Worm (Caenorhabditis elegans) whole organism, L3 larva: ENCODE measurements around the gene C14B9.10.

Source experiments
- R02D3.7 ChIP-seq: fragments of 150-350 bp; optimal IDR thresholded peaks from 2 replicates; lab custom pipeline; 2014; ENCODE audit warnings: missing biosample characterization, missing genetic modification characterization
- aly-2 ChIP-seq: fragments of 150-350 bp; optimal IDR thresholded peaks from 2 replicates; lab custom pipeline; 2014; ENCODE audit warnings: missing biosample characterization, missing genetic modification characterization
- ceh-16 ChIP-seq: sonication (generic microtip); optimal IDR thresholded peaks from 2 replicates; lab custom pipeline; 2017; ENCODE audit warnings: missing biosample characterization, missing genetic modification characterization
- ceh-28 ChIP-seq: fragments of 150-350 bp; optimal IDR thresholded peaks from 2 replicates; lab custom pipeline; 2014; ENCODE audit warnings: missing biosample characterization, missing genetic modification reagents, missing genetic modification characterization
- ceh-82 ChIP-seq: fragments of 150-350 bp; optimal IDR thresholded peaks from 2 replicates; lab custom pipeline; 2014; ENCODE audit warnings: missing biosample characterization, missing genetic modification characterization
- daf-12 ChIP-seq: fragments of 150-350 bp; optimal IDR thresholded peaks from 2 replicates; lab custom pipeline; 2014; ENCODE audit warnings: missing biosample characterization, missing genetic modification reagents, missing genetic modification characterization
- egl-27 ChIP-seq: sonication (generic microtip); optimal IDR thresholded peaks from 4 replicates; lab custom pipeline; 2017; ENCODE audit warnings: missing biosample characterization, missing genetic modification reagents, missing genetic modification characterization
- elt-1 ChIP-seq: fragments of 150-350 bp; optimal IDR thresholded peaks from 2 replicates; lab custom pipeline; 2014; ENCODE audit warnings: missing biosample characterization, missing genetic modification characterization
- elt-2 ChIP-seq: sonication (generic microtip); optimal IDR thresholded peaks from 2 replicates; lab custom pipeline; 2016; ENCODE audit warnings: missing genetic modification reagents, mild to moderate bottlenecking, missing genetic modification characterization, missing compliant biosample characterization
- eor-1 ChIP-seq, 2 experiments: fragments of 150-350 bp; optimal IDR thresholded peaks; 2 replicates each; lab custom pipeline; 2014 to 2018; ENCODE audit warnings: missing biosample characterization in 2 of 2, missing genetic modification characterization in 2 of 2
- fkh-10 ChIP-seq: sonication (generic microtip); optimal IDR thresholded peaks from 2 replicates; lab custom pipeline; 2017; ENCODE audit warnings: missing biosample characterization, missing genetic modification reagents, missing genetic modification characterization
- fkh-2 ChIP-seq: fragments of 150-350 bp; optimal IDR thresholded peaks from 2 replicates; lab custom pipeline; 2014; ENCODE audit warnings: missing biosample characterization, missing genetic modification reagents, missing genetic modification characterization
- fos-1 ChIP-seq: fragments of 150-350 bp; optimal IDR thresholded peaks from 2 replicates; lab custom pipeline; 2014; ENCODE audit warnings: missing biosample characterization, missing genetic modification characterization
- jun-1 ChIP-seq: fragments of 150-350 bp; optimal IDR thresholded peaks from 2 replicates; lab custom pipeline; 2014; ENCODE audit warnings: missing biosample characterization, missing genetic modification reagents, missing genetic modification characterization
- lin-15B ChIP-seq: fragments of 150-350 bp; optimal IDR thresholded peaks from 2 replicates; lab custom pipeline; 2014; ENCODE audit warnings: missing biosample characterization, missing genetic modification characterization
- lin-39 ChIP-seq: fragments of 150-350 bp; optimal IDR thresholded peaks from 2 replicates; lab custom pipeline; 2018; ENCODE audit warnings: missing biosample characterization, missing genetic modification reagents, missing genetic modification characterization
- lsy-12 ChIP-seq: sonication (generic microtip); optimal IDR thresholded peaks from 2 replicates; lab custom pipeline; 2016; ENCODE audit warnings: mild to moderate bottlenecking, missing genetic modification characterization, missing compliant biosample characterization
- nfya-1 ChIP-seq: sonication (generic microtip); optimal IDR thresholded peaks from 2 replicates; lab custom pipeline; 2017; ENCODE audit warnings: missing genetic modification characterization, mild to moderate bottlenecking, missing compliant biosample characterization, antibody characterized with exemption, moderate library complexity; ENCODE audit not compliant: insufficient read depth
- nhr-11 ChIP-seq: fragments of 150-350 bp; optimal IDR thresholded peaks from 2 replicates; lab custom pipeline; 2014; ENCODE audit warnings: missing biosample characterization, missing genetic modification characterization
- nhr-12 ChIP-seq: fragments of 150-350 bp; optimal IDR thresholded peaks from 2 replicates; lab custom pipeline; 2014; ENCODE audit warnings: missing biosample characterization, missing genetic modification characterization
- nhr-23 ChIP-seq: fragments of 150-350 bp; optimal IDR thresholded peaks from 2 replicates; lab custom pipeline; 2014; ENCODE audit warnings: missing biosample characterization, missing genetic modification reagents, missing genetic modification characterization
- nhr-237 ChIP-seq: fragments of 150-350 bp; optimal IDR thresholded peaks from 2 replicates; lab custom pipeline; 2014; ENCODE audit warnings: missing biosample characterization, missing genetic modification characterization
- nhr-25 ChIP-seq: sonication (generic microtip); optimal IDR thresholded peaks from 2 replicates; lab custom pipeline; 2017; ENCODE audit warnings: missing biosample characterization, missing genetic modification characterization
- nhr-28 ChIP-seq: fragments of 150-350 bp; optimal IDR thresholded peaks from 2 replicates; lab custom pipeline; 2014; ENCODE audit warnings: missing biosample characterization, missing genetic modification characterization
- nhr-43 ChIP-seq: sonication (generic microtip); optimal IDR thresholded peaks from 2 replicates; lab custom pipeline; 2016; ENCODE audit warnings: mild to moderate bottlenecking, missing genetic modification characterization, missing compliant biosample characterization; ENCODE audit not compliant: poor library complexity, severe bottlenecking
- nhr-67 ChIP-seq: fragments of 150-350 bp; optimal IDR thresholded peaks from 2 replicates; lab custom pipeline; 2014; ENCODE audit warnings: missing biosample characterization, missing genetic modification characterization
- nhr-76 ChIP-seq: fragments of 150-350 bp; sonication (generic microtip); optimal IDR thresholded peaks from 5 replicates; lab custom pipeline; 2014; ENCODE audit warnings: missing biosample characterization, missing genetic modification characterization
- pha-4 ChIP-seq: fragments of 150-350 bp; optimal IDR thresholded peaks from 2 replicates; lab custom pipeline; 2014; ENCODE audit warnings: missing biosample characterization, missing genetic modification reagents, missing genetic modification characterization
- skn-1 ChIP-seq: fragments of 150-350 bp; optimal IDR thresholded peaks from 2 replicates; lab custom pipeline; 2014; ENCODE audit warnings: missing biosample characterization, missing genetic modification characterization
- snpc-4 ChIP-seq: fragments of 150-350 bp; optimal IDR thresholded peaks from 2 replicates; lab custom pipeline; 2014; ENCODE audit warnings: missing biosample characterization, missing genetic modification characterization
- unc-39 ChIP-seq: sonication (generic microtip); optimal IDR thresholded peaks from 4 replicates; lab custom pipeline; 2017; ENCODE audit warnings: missing biosample characterization, missing genetic modification characterization
- unc-62 ChIP-seq: fragments of 150-350 bp; sonication (generic microtip); optimal IDR thresholded peaks from 4 replicates; lab custom pipeline; 2014; ENCODE audit warnings: missing biosample characterization, missing genetic modification reagents, missing genetic modification characterization
- ztf-11 ChIP-seq: fragments of 150-350 bp; optimal IDR thresholded peaks from 2 replicates; lab custom pipeline; 2014; ENCODE audit warnings: missing biosample characterization, missing genetic modification characterization

Gene C14B9.10

DNA sequence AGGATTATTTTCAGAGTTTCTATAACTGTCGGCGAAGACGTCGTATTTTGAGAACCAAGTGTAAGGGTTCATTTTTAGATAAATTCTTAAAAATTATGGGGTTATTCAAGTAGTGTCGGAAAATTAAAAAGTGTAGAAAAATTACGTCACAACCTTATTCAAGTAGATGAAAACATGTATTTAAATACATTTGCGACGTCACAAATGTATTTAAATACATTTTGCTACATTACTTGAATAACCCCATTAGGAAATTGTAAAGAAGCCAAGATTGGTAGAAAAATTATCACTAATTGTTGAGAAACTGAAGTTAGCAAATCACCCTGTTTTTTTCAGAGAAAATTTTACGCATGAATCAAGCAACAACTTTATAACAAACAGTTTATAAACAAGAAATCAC is 1.5 kb upstream of the C14B9.10 start:
- TF ChIP-seq ceh-82 (tag; lab: Kevin White, UChicago) = no peak
- TF ChIP-seq skn-1 (tag; lab: Kevin White, UChicago) = no peak
- no peak for TF ChIP-seq lin-15B (tag; lab: Kevin White, UChicago)
- no peak for TF ChIP-seq daf-12 (tag; lab: Kevin White, UChicago)
- no peak for TF ChIP-seq R02D3.7 (tag; lab: Kevin White, UChicago)
- TF ChIP-seq, all 47 proteins: peak for 0

DNA sequence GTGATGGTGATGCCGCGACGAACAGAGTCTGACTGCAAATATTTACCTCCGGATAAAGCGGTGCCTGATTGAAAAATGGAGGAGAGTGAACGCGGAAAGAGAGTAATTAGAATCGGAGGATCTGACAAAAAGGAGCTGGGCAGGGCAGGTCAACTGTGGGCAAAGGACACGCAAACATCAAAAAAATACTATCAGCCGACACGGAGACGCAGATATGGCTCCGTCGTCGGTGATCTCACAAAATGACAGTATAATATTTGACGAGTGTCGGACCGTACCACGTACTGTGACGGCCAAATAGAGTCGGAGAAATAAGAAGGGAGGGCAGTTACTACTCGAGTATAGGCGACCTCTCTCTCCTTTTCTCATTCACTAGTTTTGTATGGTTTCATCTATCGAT is 1.8 kb downstream of the C14B9.10 start:
- no peak for TF ChIP-seq ceh-28
- no peak for TF ChIP-seq nhr-25 (tag; lab: Kevin White, UChicago)
- peak; percentile 85 for TF ChIP-seq pha-4 (tag; lab: Kevin White, UChicago)

DNA sequence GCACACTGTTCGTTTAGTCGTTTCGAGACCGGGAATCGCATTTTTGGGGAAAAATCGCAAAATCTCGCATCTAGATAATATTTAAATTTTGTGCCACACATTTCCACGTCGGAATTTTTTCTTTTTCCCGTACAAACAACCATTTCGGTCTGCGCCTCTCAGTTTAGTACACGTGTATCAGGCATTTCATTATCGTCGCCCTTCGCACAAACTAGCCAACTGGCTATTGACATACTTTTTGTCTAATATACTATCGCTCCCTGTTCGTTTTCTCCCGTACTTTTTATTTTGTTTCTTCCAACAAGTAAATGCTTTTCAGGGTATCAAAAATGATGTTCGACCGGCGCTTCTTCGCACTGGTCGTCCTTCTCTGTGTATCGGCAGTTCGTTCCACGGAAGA is 2.7 kb downstream of the C14B9.10 start, which contains the start of gene C14B9.2:
C14B9.2 (plus strand) TSS at position 320 of the 400 bp plus-strand sequence.
- TF ChIP-seq elt-2 = peak; percentile 20
- TF ChIP-seq pha-4 (tag; lab: Kevin White, UChicago) = peak; percentile 76
- no peak for TF ChIP-seq nhr-12 (tag; lab: Kevin White, UChicago)

DNA sequence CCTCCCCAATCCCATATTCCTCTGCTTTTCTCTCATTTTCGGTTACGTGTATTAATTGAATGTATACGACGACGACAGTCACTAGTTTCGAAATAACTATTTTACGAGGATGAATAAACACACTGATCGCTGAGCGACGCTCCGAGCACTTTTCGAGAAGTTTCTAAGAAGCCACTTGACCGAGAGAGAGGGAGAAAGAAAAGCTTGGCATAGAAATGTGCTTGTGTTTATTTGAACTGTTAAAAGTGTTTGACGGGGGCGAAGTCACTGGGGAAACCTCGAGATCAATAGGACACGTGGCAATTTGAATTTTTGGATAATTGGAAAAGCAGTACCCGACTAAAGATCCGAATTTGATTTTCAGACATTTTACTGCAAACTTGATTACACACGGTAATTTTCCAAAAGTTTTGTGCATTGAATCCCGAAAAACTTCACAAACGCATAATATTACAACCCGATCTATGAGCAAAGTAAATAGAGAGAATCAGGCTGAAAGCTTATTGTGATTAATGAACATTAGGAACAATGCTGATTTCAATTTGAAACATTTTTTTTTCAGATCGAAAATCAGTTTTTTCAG is 6.0 kb downstream of the C14B9.10 start:
- TF ChIP-seq pha-4 (tag; lab: Kevin White, UChicago) = peak; percentile 82
- TF ChIP-seq elt-2 = peak; percentile 16
- TF ChIP-seq ceh-28 = peak; percentile 2
- TF ChIP-seq fkh-10 (GFP tag; lab: Kevin White, UChicago) = no peak
- TF ChIP-seq aly-2 = peak; percentile 80
- TF ChIP-seq unc-62 (GFP tag; lab: Kevin White, UChicago) = no peak
- TF ChIP-seq nhr-25 (tag; lab: Kevin White, UChicago) = no peak
- no peak for TF ChIP-seq nhr-76
- no peak for TF ChIP-seq nhr-23 (tag; lab: Kevin White, UChicago)
- TF ChIP-seq, all 47 proteins: peak for 4

DNA sequence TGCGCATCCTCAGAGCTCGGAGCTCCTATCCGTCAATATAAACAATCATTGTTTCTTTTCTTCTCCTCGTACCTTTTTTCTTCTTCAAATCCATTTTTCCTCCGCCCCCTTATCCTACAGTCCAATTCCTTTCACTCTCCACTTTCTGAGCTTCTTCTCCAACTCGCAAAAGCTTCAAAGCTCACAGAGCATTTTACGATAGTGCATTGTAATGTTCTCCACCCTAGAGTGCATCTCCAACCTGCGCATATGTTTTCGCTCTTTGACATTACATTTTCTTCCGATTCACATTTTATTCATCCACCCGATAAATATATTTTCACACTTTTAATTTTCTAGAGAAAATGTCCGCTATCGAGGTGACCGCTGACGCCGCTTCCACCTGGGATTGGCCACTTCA is 7.1 kb downstream of the C14B9.10 start, which contains the start of gene hsp-12.2:
hsp-12.2 (plus strand) TSS at position 301 of the 400 bp plus-strand sequence.
- TF ChIP-seq jun-1 (tag; lab: Kevin White, UChicago) = no peak
- TF ChIP-seq fos-1 = no peak
- TF ChIP-seq pha-4 (tag; lab: Kevin White, UChicago) = peak; percentile 49
- TF ChIP-seq, all 47 proteins: peak for 1

DNA sequence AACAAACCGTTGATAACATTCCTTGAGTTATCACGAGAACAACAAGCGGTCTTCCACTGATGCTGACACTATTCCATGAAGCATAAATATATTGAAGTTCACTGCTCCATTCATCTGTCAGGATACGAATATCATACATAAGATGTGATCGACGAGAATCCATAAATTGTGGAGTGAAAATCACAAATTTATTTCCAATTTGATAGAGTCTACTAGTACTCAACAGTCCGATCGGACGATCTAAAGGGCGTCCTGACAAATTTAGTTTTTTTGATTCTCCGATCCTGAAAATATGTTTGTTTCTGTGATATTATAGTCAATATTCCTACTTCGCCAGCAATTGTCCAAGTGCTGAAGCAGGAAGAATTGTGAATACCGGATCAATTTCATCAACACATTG is 11.6 kb downstream of the C14B9.10 start:
- TF ChIP-seq ztf-11 (no peak), ceh-82 (tag; lab: Kevin White, UChicago) (no peak), ceh-16 (tag; lab: Kevin White, UChicago) (no peak), nhr-237 (tag; lab: Kevin White, UChicago) (no peak), nhr-11 (tag; lab: Kevin White, UChicago) (no peak), lsy-12 (no peak), egl-27 (tag; lab: Kevin White, UChicago) (no peak), unc-62 (GFP tag; lab: Kevin White, UChicago) (no peak), snpc-4 (tag; lab: Kevin White, UChicago) (no peak), elt-1 (tag; lab: Kevin White, UChicago) (no peak), nfya-1 (no peak), nhr-28 (no peak), elt-2 (no peak), nhr-12 (tag; lab: Kevin White, UChicago) (no peak), nhr-76 (no peak), fkh-10 (GFP tag; lab: Kevin White, UChicago) (no peak), nhr-67 (tag; lab: Kevin White, UChicago) (no peak)

DNA sequence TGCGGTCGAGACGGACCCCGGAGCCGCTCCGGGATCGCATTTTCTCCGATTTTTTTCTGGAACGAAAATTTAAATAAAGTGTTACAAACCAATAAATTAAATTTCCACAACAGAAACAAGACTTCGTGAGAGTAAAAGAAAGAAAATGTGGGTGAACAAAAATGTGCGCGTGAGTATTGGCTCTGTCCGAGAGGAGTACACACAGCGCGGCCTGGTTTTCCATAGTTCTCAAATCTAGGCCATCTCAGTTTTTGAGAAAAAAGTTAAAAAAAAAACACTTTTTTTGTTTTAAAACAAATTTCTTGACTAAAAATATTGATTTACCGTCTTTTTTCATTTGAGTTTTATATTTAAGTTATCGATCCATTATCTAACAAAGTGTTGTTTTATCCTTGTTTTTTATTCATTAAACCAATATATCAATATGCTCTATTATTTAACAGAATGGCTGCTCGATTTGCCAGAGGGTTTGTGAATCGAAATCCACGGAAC is 14.0 kb downstream of the C14B9.10 start, which contains the start of the genes C14B9.8 and mrpl-18:
C14B9.8 (minus strand) TSS at position 56 of the 492 bp plus-strand sequence.
mrpl-18 (plus strand) TSS at position 442 of the 492 bp plus-strand sequence.
- no peak for TF ChIP-seq ceh-16 (tag; lab: Kevin White, UChicago)
- peak; percentile 30 for TF ChIP-seq lin-39 (tag; lab: Kevin White, UChicago)
- peak; percentile 32 for TF ChIP-seq skn-1 (tag; lab: Kevin White, UChicago)
- TF ChIP-seq nhr-43 (tag; lab: Kevin White, UChicago) = peak; percentile 73
- TF ChIP-seq unc-62 (GFP tag; lab: Kevin White, UChicago) = no peak
- no peak for TF ChIP-seq nhr-11 (tag; lab: Kevin White, UChicago)
- peak; percentile 6 for TF ChIP-seq ceh-82 (tag; lab: Kevin White, UChicago)
- no peak for TF ChIP-seq eor-1 (tag; optimal IDR thresholded peaks at IDR 0.05; lab: Kevin White, UChicago)
- peak; percentile 70 for TF ChIP-seq nfya-1
- peak; percentile 84 for TF ChIP-seq lin-15B (tag; lab: Kevin White, UChicago)
- TF ChIP-seq nhr-67 (tag; lab: Kevin White, UChicago) = no peak
- no peak for TF ChIP-seq unc-39 (tag; lab: Kevin White, UChicago)
- TF ChIP-seq fkh-2 (tag; lab: Kevin White, UChicago) = no peak
- peak; percentile 10 for TF ChIP-seq elt-2
- peak; percentile 15 for TF ChIP-seq nhr-25 (tag; lab: Kevin White, UChicago)
- peak; percentile 68 for TF ChIP-seq pha-4 (tag; lab: Kevin White, UChicago)
- TF ChIP-seq, all 47 proteins: peak for 9
